Worm (Caenorhabditis elegans) whole organism, late embryonic: ENCODE results near the gene cpin-1.

Experiments
- C38D4.7 ChIP-seq: fragments of 200-800 bp; sonication (Bioruptor generic); optimal IDR thresholded peaks from 2 replicates; lab custom pipeline; 2018; ENCODE audit warnings: mild to moderate bottlenecking, missing genetic modification characterization, moderate library complexity, missing compliant biosample characterization
- K02D7.2 ChIP-seq: sonication (generic microtip); optimal IDR thresholded peaks from 2 replicates; lab custom pipeline; 2017; ENCODE audit warnings: mild to moderate bottlenecking, missing genetic modification characterization, missing compliant biosample characterization
- K09A11.1 ChIP-seq: sonication (generic microtip); optimal IDR thresholded peaks from 2 replicates; lab custom pipeline; 2017; ENCODE audit warnings: antibody characterized with exemption, mild to moderate bottlenecking, missing genetic modification characterization, missing compliant biosample characterization; ENCODE audit not compliant: insufficient read depth
- Y22D7AL.16 ChIP-seq: sonication (generic microtip); optimal IDR thresholded peaks from 2 replicates; lab custom pipeline; 2016; ENCODE audit warnings: missing genetic modification characterization, missing compliant biosample characterization
- ama-1 ChIP-seq: fragments of 150-350 bp; optimal IDR thresholded peaks from 2 replicates; lab custom pipeline; 2014
- ceh-14 ChIP-seq: sonication (generic microtip); optimal IDR thresholded peaks from 2 replicates; lab custom pipeline; 2016; ENCODE audit warnings: missing genotype, missing genetic modification characterization, missing compliant biosample characterization
- ceh-18 ChIP-seq: sonication (generic microtip); optimal IDR thresholded peaks from 2 replicates; lab custom pipeline; 2016; ENCODE audit warnings: missing genetic modification characterization, missing compliant biosample characterization
- ceh-19 ChIP-seq: fragments of 200-800 bp; sonication (Bioruptor generic); optimal IDR thresholded peaks from 2 replicates; lab custom pipeline; 2018; ENCODE audit warnings: mild to moderate bottlenecking, missing genetic modification characterization, missing compliant biosample characterization
- ceh-24 ChIP-seq: sonication (generic microtip); optimal IDR thresholded peaks from 2 replicates; lab custom pipeline; 2016; ENCODE audit warnings: mild to moderate bottlenecking, missing genetic modification characterization, missing compliant biosample characterization
- ceh-45 ChIP-seq: fragments of 200-800 bp; sonication (Bioruptor generic); IDR thresholded peaks from 2 replicates; pipeline ENCODE4 v1.3.6; 2022; ENCODE audit warnings: missing genetic modification reagents, missing genetic modification characterization, missing compliant biosample characterization
- ceh-48 ChIP-seq: sonication (generic microtip); optimal IDR thresholded peaks from 2 replicates; lab custom pipeline; 2016; ENCODE audit warnings: missing genetic modification characterization, inconsistent platforms, missing compliant biosample characterization
- dmd-4 ChIP-seq: sonication (generic microtip); optimal IDR thresholded peaks from 2 replicates; lab custom pipeline; 2016; ENCODE audit warnings: borderline replicate concordance, missing genetic modification characterization, missing compliant biosample characterization
- ets-4 ChIP-seq: sonication (generic microtip); optimal IDR thresholded peaks from 2 replicates; lab custom pipeline; 2016; ENCODE audit warnings: missing genetic modification characterization, missing compliant biosample characterization
- eyg-1 ChIP-seq: sonication (generic microtip); optimal IDR thresholded peaks from 2 replicates; lab custom pipeline; 2016; ENCODE audit warnings: missing genotype, missing genetic modification characterization, missing compliant biosample characterization
- fkh-10 ChIP-seq: fragments of 150-350 bp; optimal IDR thresholded peaks from 2 replicates; lab custom pipeline; 2014; ENCODE audit warnings: missing biosample characterization, missing genetic modification reagents, missing genetic modification characterization
- fkh-6 ChIP-seq: sonication (generic microtip); optimal IDR thresholded peaks from 2 replicates; lab custom pipeline; 2016; ENCODE audit warnings: missing genetic modification characterization, missing compliant biosample characterization
- gmeb-2 ChIP-seq: sonication (generic microtip); optimal IDR thresholded peaks from 2 replicates; lab custom pipeline; 2016; ENCODE audit warnings: missing genetic modification characterization, inconsistent platforms, missing compliant biosample characterization
- hlh-15 ChIP-seq: sonication (generic microtip); optimal IDR thresholded peaks from 2 replicates; lab custom pipeline; 2016; ENCODE audit warnings: missing genetic modification characterization, missing compliant biosample characterization
- hlh-6 ChIP-seq: sonication (generic microtip); optimal IDR thresholded peaks from 2 replicates; lab custom pipeline; 2016; ENCODE audit warnings: missing genotype, missing genetic modification characterization, missing compliant biosample characterization
- hlh-8 ChIP-seq: sonication (generic microtip); optimal IDR thresholded peaks from 2 replicates; lab custom pipeline; 2016; ENCODE audit warnings: missing genotype, missing genetic modification characterization, missing compliant biosample characterization
- lim-6 ChIP-seq: sonication (generic microtip); optimal IDR thresholded peaks from 2 replicates; lab custom pipeline; 2016; ENCODE audit warnings: missing genetic modification characterization, missing compliant biosample characterization
- lin-11 ChIP-seq: fragments of 200-800 bp; sonication (Bioruptor generic); optimal IDR thresholded peaks from 2 replicates; lab custom pipeline; 2018; ENCODE audit warnings: mild to moderate bottlenecking, missing genetic modification characterization, missing compliant biosample characterization
- mec-3 ChIP-seq: sonication (generic microtip); optimal IDR thresholded peaks from 2 replicates; lab custom pipeline; 2016; ENCODE audit warnings: borderline replicate concordance, missing genetic modification characterization, missing compliant biosample characterization
- nfya-1 ChIP-seq: sonication (generic microtip); optimal IDR thresholded peaks from 2 replicates; lab custom pipeline; 2017; ENCODE audit warnings: missing genetic modification characterization, mild to moderate bottlenecking, missing compliant biosample characterization, antibody characterized with exemption, moderate library complexity
- nhr-11 ChIP-seq: fragments of 150-350 bp; optimal IDR thresholded peaks from 2 replicates; lab custom pipeline; 2014; ENCODE audit warnings: missing biosample characterization, missing genetic modification characterization
- nhr-232 ChIP-seq: sonication (generic microtip); optimal IDR thresholded peaks from 2 replicates; lab custom pipeline; 2016; ENCODE audit warnings: missing genetic modification characterization, missing compliant biosample characterization
- odd-2 ChIP-seq: sonication (generic microtip); optimal IDR thresholded peaks from 2 replicates; lab custom pipeline; 2017; ENCODE audit warnings: antibody characterized with exemption, mild to moderate bottlenecking, missing genetic modification characterization, missing compliant biosample characterization
- pat-9 ChIP-seq: fragments of 200-800 bp; sonication (Bioruptor generic); optimal IDR thresholded peaks from 2 replicates; lab custom pipeline; 2018; ENCODE audit warnings: mild to moderate bottlenecking, missing genetic modification characterization, moderate library complexity, missing compliant biosample characterization
- pha-4 ChIP-seq: fragments of 150-350 bp; optimal IDR thresholded peaks from 2 replicates; lab custom pipeline; 2018; ENCODE audit warnings: missing biosample characterization, missing genetic modification reagents, missing genetic modification characterization
- pqm-1 ChIP-seq: sonication (generic microtip); optimal IDR thresholded peaks from 2 replicates; lab custom pipeline; 2016; ENCODE audit warnings: missing genetic modification characterization, missing compliant biosample characterization
- rnt-1 ChIP-seq: sonication (generic microtip); optimal IDR thresholded peaks from 2 replicates; lab custom pipeline; 2016; ENCODE audit warnings: missing genetic modification characterization, missing compliant biosample characterization
- tbx-2 ChIP-seq: sonication (generic microtip); optimal IDR thresholded peaks from 2 replicates; lab custom pipeline; 2016; ENCODE audit warnings: missing genetic modification characterization, missing compliant biosample characterization
- ttx-3 ChIP-seq: sonication (generic microtip); optimal IDR thresholded peaks from 2 replicates; lab custom pipeline; 2016; ENCODE audit warnings: missing genetic modification reagents, missing genetic modification characterization, missing compliant biosample characterization
- unc-3 ChIP-seq, 2 experiments: fragments of 200-800 bp in 1 of 2; sonication (Bioruptor generic) in 1 of 2; sonication (generic microtip) in 1 of 2; conservative IDR thresholded peaks in 1 of 2; optimal IDR thresholded peaks in 1 of 2; 2 replicates each; pipeline versions ENCODE4 v1.3.6 to Lab custom; 2016 to 2022; ENCODE audit warnings: missing compliant biosample characterization in 2 of 2, missing genetic modification characterization in 2 of 2, missing genetic modification reagents in 1 of 2
- unc-42 ChIP-seq: sonication (generic microtip); optimal IDR thresholded peaks from 2 replicates; lab custom pipeline; 2016; ENCODE audit warnings: missing genotype, missing genetic modification characterization, missing compliant biosample characterization
- unc-55 ChIP-seq: sonication (generic microtip); optimal IDR thresholded peaks from 2 replicates; lab custom pipeline; 2017; ENCODE audit warnings: missing biosample characterization, missing genetic modification reagents, missing genetic modification characterization
- zip-5 ChIP-seq: sonication (generic microtip); optimal IDR thresholded peaks from 2 replicates; lab custom pipeline; 2016; ENCODE audit warnings: missing genetic modification characterization, missing compliant biosample characterization
- ztf-16 ChIP-seq: sonication (generic microtip); optimal IDR thresholded peaks from 2 replicates; lab custom pipeline; 2017; ENCODE audit warnings: missing genetic modification characterization, missing compliant biosample characterization

cpin-1 gene

DNA sequence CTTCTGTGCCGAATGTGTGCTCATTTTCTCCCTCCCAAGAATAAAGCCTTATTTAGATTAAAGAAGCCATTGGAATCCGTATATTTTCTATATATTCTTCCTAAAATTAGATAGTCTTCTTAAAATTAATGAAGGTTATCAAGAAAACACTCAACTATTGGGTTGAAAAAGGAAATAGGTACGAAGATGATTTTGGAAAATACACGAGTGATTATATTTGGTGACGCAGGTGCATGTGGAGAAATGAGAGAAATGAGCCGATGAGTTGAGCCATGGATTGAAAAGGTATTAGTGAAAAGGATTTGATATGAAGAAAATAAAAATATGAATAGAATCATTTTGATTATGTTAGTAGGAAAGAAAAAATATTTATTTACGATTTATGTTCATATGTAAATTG is 30.5 kb downstream of the cpin-1 start, which contains the start of gene cng-3:
cng-3 (minus strand) TSS at position 102 of the 400 bp plus-strand sequence.
- no peak for TF ChIP-seq ceh-48 (tag; lab: Kevin White, UChicago)
- no peak for TF ChIP-seq pha-4 (tag; lab: Kevin White, UChicago)
- no peak for TF ChIP-seq zip-5 (tag; lab: Kevin White, UChicago)
- no peak for TF ChIP-seq lin-11 (tag; lab: Kevin White, UChicago)
- TF ChIP-seq fkh-10 (GFP tag; lab: Kevin White, UChicago) = no peak
- no peak for TF ChIP-seq ttx-3 (tag; lab: Kevin White, UChicago)
- TF ChIP-seq K09A11.1 (tag; lab: Kevin White, UChicago) = no peak
- no peak for TF ChIP-seq Y22D7AL.16 (tag; lab: Kevin White, UChicago)
- TF ChIP-seq ztf-16 = no peak
- no peak for TF ChIP-seq dmd-4 (tag; lab: Kevin White, UChicago)
- no peak for TF ChIP-seq ama-1 (lab: Kevin White, UChicago)
- no peak for TF ChIP-seq pat-9 (tag; lab: Kevin White, UChicago)
- TF ChIP-seq pqm-1 (tag; lab: Kevin White, UChicago) = no peak
- no peak for TF ChIP-seq C38D4.7 (GFP tag; lab: Kevin White, UChicago)
- TF ChIP-seq ceh-19 (GFP tag; lab: Kevin White, UChicago) = no peak
- TF ChIP-seq nfya-1 (tag; lab: Kevin White, UChicago) = no peak
- no peak for TF ChIP-seq ceh-18 (tag; lab: Kevin White, UChicago)
- no peak for TF ChIP-seq nhr-232 (tag; lab: Kevin White, UChicago)
- TF ChIP-seq tbx-2 (tag; lab: Kevin White, UChicago) = no peak
- no peak for TF ChIP-seq ceh-14 (tag; lab: Kevin White, UChicago)

DNA sequence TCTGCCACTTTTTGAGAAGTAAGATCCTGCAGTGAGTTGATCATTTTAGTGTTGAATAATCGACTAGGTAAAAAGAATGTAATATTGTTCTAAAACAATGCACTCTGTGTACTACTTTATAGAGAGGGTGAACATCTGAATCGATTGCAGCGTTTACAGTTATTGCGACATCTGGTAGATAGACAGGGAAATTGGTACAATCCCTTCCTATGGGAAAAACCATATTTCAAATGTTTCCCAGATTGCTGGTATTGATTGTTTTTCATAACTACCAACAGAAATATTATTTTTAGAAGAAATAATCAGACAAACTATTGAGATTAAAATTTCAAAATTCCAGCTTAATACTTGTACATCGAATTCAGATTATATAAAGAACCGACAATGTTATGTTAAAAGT is 34.6 kb downstream of the cpin-1 start, which contains the start of gene gadr-2:
gadr-2 (minus strand) TSS at position 101 of the 400 bp plus-strand sequence.
- TF ChIP-seq lin-11 (tag; lab: Kevin White, UChicago) (no peak), gmeb-2 (tag; lab: Kevin White, UChicago) (no peak), hlh-6 (no peak), unc-55 (GFP tag; lab: Kevin White, UChicago) (no peak), mec-3 (tag; lab: Kevin White, UChicago) (no peak), ceh-19 (GFP tag; lab: Kevin White, UChicago) (no peak), unc-42 (tag; lab: Kevin White, UChicago) (no peak), unc-3 (GFP tag; conservative IDR thresholded peaks at IDR 0.05; lab: Robert Waterston, UW) (no peak), unc-3 (tag; optimal IDR thresholded peaks at IDR 0.05; lab: Kevin White, UChicago) (no peak), odd-2 (tag; lab: Kevin White, UChicago) (no peak), ama-1 (lab: Kevin White, UChicago) (no peak), pat-9 (tag; lab: Kevin White, UChicago) (no peak), lim-6 (tag; lab: Kevin White, UChicago) (no peak), nhr-11 (tag; lab: Kevin White, UChicago) (no peak), fkh-6 (no peak), K02D7.2 (no peak), eyg-1 (tag; lab: Kevin White, UChicago) (no peak), rnt-1 (tag; lab: Kevin White, UChicago) (no peak)

DNA sequence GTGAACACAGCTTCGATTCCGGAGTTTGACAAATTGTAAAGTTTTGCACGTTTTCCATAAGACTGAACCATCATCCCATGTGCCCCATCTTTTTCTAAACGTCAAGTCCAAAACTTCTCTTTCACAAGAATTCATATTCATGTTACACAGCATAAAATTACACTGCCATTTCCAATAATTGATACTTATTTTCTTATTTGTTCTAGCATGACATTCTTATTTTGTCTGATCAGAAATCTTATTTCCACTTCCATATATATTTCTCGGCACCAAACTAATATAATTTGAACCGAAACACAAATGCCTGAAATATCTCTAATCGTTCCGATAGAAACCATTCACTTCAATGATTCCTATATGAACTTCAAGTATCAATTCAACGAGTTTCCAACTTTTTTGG is 35.5 kb downstream of the cpin-1 start, which contains the start of gene sru-2:
sru-2 (plus strand) TSS at position 301 of the 400 bp plus-strand sequence.
- TF ChIP-seq ceh-24 (tag; lab: Kevin White, UChicago) (no peak), lin-11 (tag; lab: Kevin White, UChicago) (no peak), nhr-11 (tag; lab: Kevin White, UChicago) (no peak), hlh-8 (tag; lab: Kevin White, UChicago) (no peak), ceh-45 (no peak), ets-4 (tag; lab: Kevin White, UChicago) (no peak), hlh-15 (no peak), ttx-3 (tag; lab: Kevin White, UChicago) (no peak), gmeb-2 (tag; lab: Kevin White, UChicago) (no peak), ceh-14 (tag; lab: Kevin White, UChicago) (no peak)
